Fruit fly (Drosophila melanogaster) whole organism, pupa: Measurements from ENCODE around the gene CG43736.

Experiments used
- CG10348 ChIP-seq: fragments of 200-800 bp; sonication (Bioruptor generic); IDR thresholded peaks from 2 replicates; pipeline ENCODE4 v1.3.6; 2022; ENCODE audit warnings: missing biosample characterization, missing genetic modification characterization
- CG12605 ChIP-seq: fragments of 200-800 bp; sonication (Bioruptor generic); IDR thresholded peaks from 2 replicates; pipeline ENCODE4 v1.3.6; 2022; ENCODE audit warnings: missing biosample characterization, missing genetic modification characterization
- CG13204 ChIP-seq: fragments of 200-800 bp; sonication (Bioruptor generic); optimal IDR thresholded peaks from 2 replicates; lab custom pipeline; 2018; ENCODE audit warnings: missing biosample characterization, mild to moderate bottlenecking, missing genetic modification characterization, moderate library complexity
- CG14655 ChIP-seq: fragments of 200-800 bp; sonication (Bioruptor generic); optimal IDR thresholded peaks from 3 replicates; lab custom pipeline; 2017; ENCODE audit warnings: mild to moderate bottlenecking, missing biosample characterization, missing genetic modification reagents, missing genetic modification characterization
- CG15710 ChIP-seq: fragments of 200-800 bp; sonication (Bioruptor generic); optimal IDR thresholded peaks from 2 replicates; lab custom pipeline; 2018; ENCODE audit warnings: missing biosample characterization, mild to moderate bottlenecking, missing genetic modification characterization, moderate library complexity
- CG17806 ChIP-seq: fragments of 200-800 bp; sonication (Bioruptor generic); optimal IDR thresholded peaks from 2 replicates; lab custom pipeline; 2018; ENCODE audit warnings: missing biosample characterization, mild to moderate bottlenecking, missing genetic modification characterization, moderate library complexity
- CG32121 ChIP-seq: fragments of 200-800 bp; sonication (Bioruptor generic); IDR thresholded peaks from 2 replicates; pipeline ENCODE4 v1.3.6; 2022; ENCODE audit warnings: missing biosample characterization, missing genetic modification characterization
- CG34367 ChIP-seq: fragments of 200-800 bp; sonication (Bioruptor generic); optimal IDR thresholded peaks from 2 replicates; lab custom pipeline; 2018; ENCODE audit warnings: missing biosample characterization, mild to moderate bottlenecking, missing genetic modification characterization
- CG4496 ChIP-seq: fragments of 200-800 bp; sonication (Bioruptor generic); IDR thresholded peaks from 3 replicates; pipeline ENCODE4 v1.3.6; 2022; ENCODE audit warnings: missing biosample characterization, missing genetic modification characterization
- CG8159 ChIP-seq: fragments of 200-800 bp; sonication (Bioruptor generic); optimal IDR thresholded peaks from 3 replicates; lab custom pipeline; 2018; ENCODE audit warnings: missing biosample characterization, mild to moderate bottlenecking, missing genetic modification characterization, moderate library complexity
- CG8301 ChIP-seq: fragments of 200-800 bp; sonication (Bioruptor generic); optimal IDR thresholded peaks from 2 replicates; lab custom pipeline; 2018; ENCODE audit warnings: missing biosample characterization, mild to moderate bottlenecking, missing genetic modification characterization
- CG9948 ChIP-seq: fragments of 200-800 bp; sonication (Bioruptor generic); optimal IDR thresholded peaks from 2 replicates; lab custom pipeline; 2018; ENCODE audit warnings: missing biosample characterization, mild to moderate bottlenecking, missing genetic modification characterization, moderate library complexity
- D1 ChIP-seq: fragments of 200-800 bp; sonication (Bioruptor generic); optimal IDR thresholded peaks from 2 replicates; lab custom pipeline; 2018; ENCODE audit warnings: missing biosample characterization, mild to moderate bottlenecking, missing genetic modification characterization, moderate library complexity
- EcR ChIP-seq: fragments of 200-800 bp; sonication (Bioruptor generic); optimal IDR thresholded peaks from 3 replicates; lab custom pipeline; 2019; ENCODE audit warnings: missing biosample characterization, missing genetic modification characterization, mild to moderate bottlenecking, moderate library complexity, missing genetic modification reagents
- Ets98B ChIP-seq: fragments of 200-800 bp; sonication (Bioruptor generic); IDR thresholded peaks from 2 replicates; pipeline ENCODE4 v1.3.6; 2022; ENCODE audit warnings: missing biosample characterization, missing genetic modification characterization
- Pif1A ChIP-seq: fragments of 200-800 bp; sonication (Bioruptor generic); optimal IDR thresholded peaks from 3 replicates; lab custom pipeline; 2016; ENCODE audit warnings: missing biosample characterization, missing genetic modification characterization
- Pif1B ChIP-seq: fragments of 200-800 bp; sonication (Bioruptor generic); optimal IDR thresholded peaks from 3 replicates; lab custom pipeline; 2016; ENCODE audit warnings: missing biosample characterization, missing genetic modification characterization
- Snoo ChIP-seq: fragments of 200-800 bp; sonication (Bioruptor generic); optimal IDR thresholded peaks from 3 replicates; lab custom pipeline; 2017; ENCODE audit warnings: missing biosample characterization, mild to moderate bottlenecking, missing genetic modification characterization, inconsistent platforms
- fd96Ca ChIP-seq: fragments of 200-800 bp; sonication (Bioruptor generic); IDR thresholded peaks from 3 replicates; pipeline ENCODE4 v1.3.6; 2022; ENCODE audit warnings: missing biosample characterization, missing genetic modification characterization
- gl ChIP-seq: fragments of 200-800 bp; sonication (Bioruptor generic); optimal IDR thresholded peaks from 2 replicates; lab custom pipeline; 2018; ENCODE audit warnings: missing biosample characterization, mild to moderate bottlenecking, missing genetic modification characterization
- rn ChIP-seq: fragments of 200-800 bp; sonication (Bioruptor generic); IDR thresholded peaks from 2 replicates; pipeline ENCODE4 v1.3.6; 2022; ENCODE audit warnings: missing biosample characterization, missing genetic modification characterization

The CG43736 gene

dm6 chrX:6863289-6863938, at the start of gene CG43736:
CG43736 (plus strand) TSS chrX:6863888.
- TF ChIP-seq CG12605 (GFP tag; lab: Robert Waterston, UW) (peak; percentile 77; the same call in 1 of the 2 replicates), CG15710 (tag; lab: Kevin White, UChicago) (peak; percentile 96), CG14655 (GFP tag; lab: Kevin White, UChicago) (peak; percentile 99), Ets98B (GFP tag; lab: Robert Waterston, UW) (peak; percentile 79), CG10348 (GFP tag; lab: Robert Waterston, UW) (peak; percentile 86), CG17806 (tag; lab: Kevin White, UChicago) (peak; percentile 96), CG9948 (peak; percentile 99), CG34367 (peak; percentile 95), gl (peak; percentile 85), CG32121 (peak; percentile 91), fd96Ca (GFP tag; lab: Robert Waterston, UW) (no peak), CG4496 (GFP tag; lab: Robert Waterston, UW) (peak; percentile 92), D1 (tag; lab: Kevin White, UChicago) (peak; percentile 91), Pif1A (GFP tag; lab: Kevin White, UChicago) (peak; percentile 93), Snoo (tag; lab: Kevin White, UChicago) (peak; percentile 89), Pif1B (peak; percentile 90), CG13204 (peak; percentile 83), EcR (GFP tag; lab: Kevin White, UChicago) (no peak), CG8301 (peak; percentile 98), rn (peak; percentile 89), CG8159 (tag; lab: Kevin White, UChicago) (peak; percentile 97)

dm6 chrX:6820703-6821102, 43.0 kb upstream of the CG43736 start, which contains the start of the genes Nf-YC and xit:
Nf-YC (minus strand) TSS chrX:6820919.
xit (plus strand) TSS chrX:6821016.
- no peak for TF ChIP-seq Snoo (tag; lab: Kevin White, UChicago)
- TF ChIP-seq Pif1B, result no peak
- peak; percentile 16; the same call in 1 of the 2 replicates for TF ChIP-seq CG32121
- no peak for TF ChIP-seq rn
- TF ChIP-seq CG8301, result no peak
- 0 out of 2 replicates have a peak, but pooled peaks have one; percentile 7 for TF ChIP-seq Ets98B (GFP tag; lab: Robert Waterston, UW)
- no peak for TF ChIP-seq CG13204
- no peak for TF ChIP-seq CG17806 (tag; lab: Kevin White, UChicago)
- no peak for TF ChIP-seq CG14655 (GFP tag; lab: Kevin White, UChicago)
- TF ChIP-seq CG8159 (tag; lab: Kevin White, UChicago), result no peak
- peak; percentile 38; the same call in 1 of the 3 replicates for TF ChIP-seq fd96Ca (GFP tag; lab: Robert Waterston, UW)
- TF ChIP-seq gl, result no peak

- TF ChIP-seq CG17806 (tag; lab: Kevin White, UChicago), result no peak
- TF ChIP-seq Pif1B, result no peak
- TF ChIP-seq CG4496 (GFP tag; lab: Robert Waterston, UW), result no peak
- TF ChIP-seq rn, result no peak
- no peak for TF ChIP-seq CG32121
- TF ChIP-seq CG8301, result no peak
- TF ChIP-seq gl, result no peak
- TF ChIP-seq EcR (GFP tag; lab: Kevin White, UChicago), result no peak
- no peak for TF ChIP-seq CG9948
- no peak for TF ChIP-seq Snoo (tag; lab: Kevin White, UChicago)
- TF ChIP-seq CG8159 (tag; lab: Kevin White, UChicago), result no peak
- no peak for TF ChIP-seq D1 (tag; lab: Kevin White, UChicago)
- no peak for TF ChIP-seq CG15710 (tag; lab: Kevin White, UChicago)
- no peak for TF ChIP-seq CG34367
- no peak for TF ChIP-seq CG13204
- TF ChIP-seq, all 21 proteins: peak for 0
Observed at dm6 chrX:6822904-6823303, 40.8 kb upstream of the CG43736 start, which contains the start of gene Atx-1. Atx-1 (plus strand) TSS chrX:6823204.

dm6 chrX:6824203-6824602, 39.5 kb upstream of the CG43736 start, which contains the start of gene nonC:
nonC (plus strand) TSS chrX:6824496.
- TF ChIP-seq D1 (tag; lab: Kevin White, UChicago), result no peak
- TF ChIP-seq Ets98B (GFP tag; lab: Robert Waterston, UW), result no peak
- TF ChIP-seq Pif1B, result no peak
- no peak for TF ChIP-seq fd96Ca (GFP tag; lab: Robert Waterston, UW)
- TF ChIP-seq CG32121, result no peak
- no peak for TF ChIP-seq CG34367
- TF ChIP-seq CG4496 (GFP tag; lab: Robert Waterston, UW), result no peak
- no peak for TF ChIP-seq CG17806 (tag; lab: Kevin White, UChicago)
- TF ChIP-seq rn, result no peak
- TF ChIP-seq CG10348 (GFP tag; lab: Robert Waterston, UW), result no peak
- TF ChIP-seq CG8159 (tag; lab: Kevin White, UChicago), result no peak
- no peak for TF ChIP-seq CG15710 (tag; lab: Kevin White, UChicago)
- no peak for TF ChIP-seq CG14655 (GFP tag; lab: Kevin White, UChicago)
- no peak for TF ChIP-seq Pif1A (GFP tag; lab: Kevin White, UChicago)
- no peak for TF ChIP-seq EcR (GFP tag; lab: Kevin White, UChicago)
- TF ChIP-seq CG9948, result no peak
- TF ChIP-seq gl, result no peak
- no peak for TF ChIP-seq CG13204

- TF ChIP-seq EcR (GFP tag; lab: Kevin White, UChicago), result no peak
- no peak for TF ChIP-seq Pif1B
- no peak for TF ChIP-seq rn
- TF ChIP-seq Snoo (tag; lab: Kevin White, UChicago), result no peak
- TF ChIP-seq CG15710 (tag; lab: Kevin White, UChicago), result no peak
- no peak for TF ChIP-seq CG13204
- TF ChIP-seq gl, result no peak
- no peak for TF ChIP-seq CG8159 (tag; lab: Kevin White, UChicago)
- TF ChIP-seq CG32121, result no peak
- no peak for TF ChIP-seq CG14655 (GFP tag; lab: Kevin White, UChicago)
- no peak for TF ChIP-seq CG9948
- no peak for TF ChIP-seq Ets98B (GFP tag; lab: Robert Waterston, UW)
- no peak for TF ChIP-seq Pif1A (GFP tag; lab: Kevin White, UChicago)
Observed at dm6 chrX:6832584-6832983, 31.1 kb upstream of the CG43736 start, which contains the start of gene mAChR-C. mAChR-C (minus strand) TSS chrX:6832684.
